Fruit fly (Drosophila melanogaster) whole organism, embryonic: Measurements from ENCODE around the gene aph-1.

Experiments
- Atf-2 ChIP-seq: fragments of 200-800 bp; sonication (Bioruptor generic); optimal IDR thresholded peaks from 2 replicates; lab custom pipeline; 2016; ENCODE audit warnings: missing biosample characterization, missing genetic modification characterization
- Bdp1 ChIP-seq: fragments of 200-800 bp; sonication (Bioruptor generic); optimal IDR thresholded peaks from 3 replicates; lab custom pipeline; 2016; ENCODE audit warnings: missing biosample characterization, missing genetic modification characterization
- CG10147 ChIP-seq: fragments of 200-800 bp; sonication (Bioruptor generic); optimal IDR thresholded peaks from 2 replicates; lab custom pipeline; 2019; ENCODE audit warnings: missing biosample characterization, mild to moderate bottlenecking, missing genetic modification characterization, moderate library complexity
- CG10267 ChIP-seq: fragments of 200-800 bp; sonication (Bioruptor generic); optimal IDR thresholded peaks from 2 replicates; lab custom pipeline; 2018; ENCODE audit warnings: missing biosample characterization, mild to moderate bottlenecking, missing genetic modification characterization, moderate library complexity
- CG10366 ChIP-seq: fragments of 200-800 bp; sonication (Bioruptor generic); IDR thresholded peaks from 2 replicates; pipeline ENCODE4 v1.3.6; 2022; ENCODE audit warnings: missing biosample characterization, missing genetic modification characterization
- CG12744 ChIP-seq: fragments of 200-800 bp; sonication (Bioruptor generic); optimal IDR thresholded peaks from 2 replicates; lab custom pipeline; 2016; ENCODE audit warnings: missing biosample characterization, missing genetic modification characterization
- CG12942 ChIP-seq: fragments of 200-800 bp; sonication (Bioruptor generic); optimal IDR thresholded peaks from 3 replicates; lab custom pipeline; 2016; ENCODE audit warnings: missing biosample characterization, missing genetic modification characterization
- CG14014 ChIP-seq: fragments of 200-800 bp; sonication (Bioruptor generic); IDR thresholded peaks from 2 replicates; pipeline ENCODE4 v1.3.6; 2022; ENCODE audit warnings: missing biosample characterization, missing genetic modification characterization
- CG16779 ChIP-seq: fragments of 200-800 bp; sonication (Bioruptor generic); IDR thresholded peaks from 2 replicates; pipeline ENCODE4 v1.3.6; 2022; ENCODE audit warnings: missing biosample characterization, missing genetic modification characterization
- CG17359 ChIP-seq: fragments of 200-800 bp; sonication (Bioruptor generic); optimal IDR thresholded peaks from 3 replicates; lab custom pipeline; 2018; ENCODE audit warnings: missing biosample characterization, mild to moderate bottlenecking, missing genetic modification characterization, moderate library complexity
- CG18599 ChIP-seq: fragments of 200-800 bp; sonication (Bioruptor generic); optimal IDR thresholded peaks from 3 replicates; lab custom pipeline; 2017; ENCODE audit warnings: missing biosample characterization, missing genetic modification characterization, mild to moderate bottlenecking, moderate library complexity, missing genetic modification reagents
- CG33213 ChIP-seq: fragments of 200-800 bp; sonication (Bioruptor generic); optimal IDR thresholded peaks from 3 replicates; lab custom pipeline; 2016; ENCODE audit warnings: missing biosample characterization, missing genetic modification characterization
- CG3995 ChIP-seq: fragments of 200-800 bp; sonication (Bioruptor generic); optimal IDR thresholded peaks from 3 replicates; lab custom pipeline; 2016; ENCODE audit warnings: missing biosample characterization, missing genetic modification characterization
- CG5180 ChIP-seq: fragments of 200-800 bp; sonication (Bioruptor generic); optimal IDR thresholded peaks from 3 replicates; lab custom pipeline; 2017; ENCODE audit warnings: missing biosample characterization, missing genetic modification characterization, mild to moderate bottlenecking, moderate library complexity, missing genetic modification reagents
- CG7372 ChIP-seq: fragments of 200-800 bp; sonication (Bioruptor generic); IDR thresholded peaks from 2 replicates; pipeline ENCODE4 v1.3.6; 2022; ENCODE audit warnings: missing biosample characterization, missing genetic modification characterization
- CG7928 ChIP-seq: fragments of 200-800 bp; sonication (Bioruptor generic); optimal IDR thresholded peaks from 2 replicates; lab custom pipeline; 2017; ENCODE audit warnings: missing biosample characterization, mild to moderate bottlenecking, missing genetic modification characterization
- CG8924 ChIP-seq: fragments of 200-800 bp; optimal IDR thresholded peaks from 3 replicates; lab custom pipeline; 2019; ENCODE audit warnings: missing biosample characterization, mild to moderate bottlenecking, missing genetic modification characterization, moderate library complexity
- CTCF ChIP-seq: fragments of 200-800 bp; sonication (Bioruptor generic); optimal IDR thresholded peaks from 2 replicates; lab custom pipeline; 2017; ENCODE audit warnings: missing biosample characterization, mild to moderate bottlenecking, missing genetic modification characterization, moderate library complexity
- D ChIP-seq, 2 experiments: fragments of 200-800 bp in 1 of 2; fragments of >200 bp in 1 of 2; sonication (Bioruptor generic) in 1 of 2; optimal IDR thresholded peaks; 2 replicates in 1 of 2; 3 replicates in 1 of 2; lab custom pipeline; 2017; ENCODE audit warnings: mild to moderate bottlenecking in 1 of 2, missing biosample characterization in 1 of 2, missing genetic modification characterization in 1 of 2, missing genetic modification reagents in 1 of 2
- D19B ChIP-seq: fragments of 200-800 bp; sonication (Bioruptor generic); optimal IDR thresholded peaks from 2 replicates; lab custom pipeline; 2017; ENCODE audit warnings: missing biosample characterization, mild to moderate bottlenecking, missing genetic modification characterization
- Dbx ChIP-seq: fragments of 200-800 bp; sonication (Bioruptor generic); IDR thresholded peaks from 3 replicates; pipeline ENCODE4 v1.3.6; 2022; ENCODE audit warnings: missing biosample characterization, missing genetic modification characterization
- Hand ChIP-seq: fragments of 200-800 bp; sonication (Bioruptor generic); optimal IDR thresholded peaks from 2 replicates; lab custom pipeline; 2017; ENCODE audit warnings: mild to moderate bottlenecking, missing biosample characterization, missing genetic modification reagents, missing genetic modification characterization
- Hr78 ChIP-seq, 2 experiments: fragments of 200-800 bp in 1 of 2; fragments of >200 bp in 1 of 2; sonication (Bioruptor generic) in 1 of 2; optimal IDR thresholded peaks; 2 replicates each; lab custom pipeline; 2017 to 2019; ENCODE audit warnings: missing biosample characterization in 2 of 2, missing genetic modification characterization in 2 of 2, mild to moderate bottlenecking in 1 of 2, moderate library complexity in 1 of 2
- MBD-R2 ChIP-seq: fragments of 200-800 bp; sonication (Bioruptor generic); IDR thresholded peaks from 2 replicates; pipeline ENCODE4 v1.3.6; 2022; ENCODE audit warnings: missing biosample characterization, missing genetic modification characterization
- NK7.1 ChIP-seq: fragments of 200-800 bp; sonication (Bioruptor generic); optimal IDR thresholded peaks from 3 replicates; lab custom pipeline; 2016; ENCODE audit warnings: missing biosample characterization, missing genetic modification characterization
- Rfx ChIP-seq: fragments of 200-800 bp; sonication (Bioruptor generic); IDR thresholded peaks from 2 replicates; pipeline ENCODE4 v1.3.6; 2022; ENCODE audit warnings: missing biosample characterization, missing genetic modification characterization
- Xrp1 ChIP-seq: fragments of 200-800 bp; sonication (Bioruptor generic); IDR thresholded peaks from 2 replicates; pipeline ENCODE4 v1.3.6; 2022; ENCODE audit warnings: missing biosample characterization, missing genetic modification characterization
- al ChIP-seq: fragments of 200-800 bp; sonication (Bioruptor generic); IDR thresholded peaks from 2 replicates; pipeline ENCODE4 v1.3.6; 2022; ENCODE audit warnings: missing biosample characterization, missing genetic modification characterization
- bsh ChIP-seq, 2 experiments: fragments of 200-800 bp; sonication (Bioruptor generic); optimal IDR thresholded peaks; 2 replicates each; lab custom pipeline; 2017 to 2018; ENCODE audit warnings: mild to moderate bottlenecking in 2 of 2, missing biosample characterization in 2 of 2, missing genetic modification characterization in 2 of 2, moderate library complexity in 1 of 2
- crol ChIP-seq: fragments of 200-800 bp; sonication (Bioruptor generic); IDR thresholded peaks from 2 replicates; pipeline ENCODE4 v1.3.6; 2022; ENCODE audit warnings: missing biosample characterization, missing genetic modification characterization
- cwo ChIP-seq: fragments of 200-800 bp; sonication (Bioruptor generic); optimal IDR thresholded peaks from 3 replicates; lab custom pipeline; 2017; ENCODE audit warnings: missing biosample characterization, missing genetic modification characterization, mild to moderate bottlenecking, moderate library complexity, missing genetic modification reagents
- da ChIP-seq: fragments of 200-800 bp; sonication (Bioruptor generic); optimal IDR thresholded peaks from 2 replicates; lab custom pipeline; 2016; ENCODE audit warnings: missing biosample characterization, missing genetic modification characterization
- eve ChIP-seq, 2 experiments: fragments of >200 bp; optimal IDR thresholded peaks; 2 replicates each; lab custom pipeline; 2017; ENCODE audit warnings: missing biosample characterization in 2 of 2, missing genetic modification characterization in 2 of 2
- fd64A ChIP-seq: fragments of 200-800 bp; sonication (Bioruptor generic); optimal IDR thresholded peaks from 3 replicates; lab custom pipeline; 2018; ENCODE audit warnings: missing biosample characterization, mild to moderate bottlenecking, missing genetic modification characterization
- lab ChIP-seq: fragments of 200-800 bp; sonication (Bioruptor generic); optimal IDR thresholded peaks from 3 replicates; lab custom pipeline; 2017; ENCODE audit warnings: missing biosample characterization, missing genetic modification characterization, mild to moderate bottlenecking, moderate library complexity, missing genetic modification reagents
- lmd ChIP-seq: fragments of 200-800 bp; sonication (Bioruptor generic); IDR thresholded peaks from 2 replicates; pipeline ENCODE4 v1.3.6; 2022; ENCODE audit warnings: missing biosample characterization, missing genetic modification characterization
- luna ChIP-seq: fragments of 200-800 bp; sonication (Bioruptor generic); optimal IDR thresholded peaks from 2 replicates; lab custom pipeline; 2016; ENCODE audit warnings: missing biosample characterization, missing genetic modification characterization
- nom ChIP-seq: fragments of 200-800 bp; sonication (Bioruptor generic); optimal IDR thresholded peaks from 2 replicates; lab custom pipeline; 2017; ENCODE audit warnings: missing biosample characterization, missing genetic modification characterization, mild to moderate bottlenecking, moderate library complexity, missing genetic modification reagents
- pb ChIP-seq: fragments of 200-800 bp; sonication (Bioruptor generic); optimal IDR thresholded peaks from 3 replicates; lab custom pipeline; 2016; ENCODE audit warnings: missing biosample characterization, missing genetic modification characterization
- pita ChIP-seq: fragments of 200-800 bp; sonication (Bioruptor generic); optimal IDR thresholded peaks from 2 replicates; lab custom pipeline; 2017; ENCODE audit warnings: missing biosample characterization, mild to moderate bottlenecking, missing genetic modification characterization
- run ChIP-seq: fragments of 200-800 bp; sonication (Bioruptor generic); optimal IDR thresholded peaks from 3 replicates; lab custom pipeline; 2018; ENCODE audit warnings: missing biosample characterization, mild to moderate bottlenecking, missing genetic modification characterization
- schlank ChIP-seq: fragments of 200-800 bp; sonication (Bioruptor generic); optimal IDR thresholded peaks from 2 replicates; lab custom pipeline; 2018; ENCODE audit warnings: missing biosample characterization, mild to moderate bottlenecking, missing genetic modification characterization
- sens ChIP-seq: fragments of 200-800 bp; sonication (Bioruptor generic); peaks from one replicate; lab custom pipeline; 2016; ENCODE audit warnings: missing biosample characterization, missing genetic modification characterization
- shn ChIP-seq: fragments of 200-800 bp; sonication (Bioruptor generic); optimal IDR thresholded peaks from 3 replicates; lab custom pipeline; 2016; ENCODE audit warnings: missing biosample characterization, missing genetic modification characterization
- zf30C ChIP-seq: fragments of 200-800 bp; sonication (Bioruptor generic); optimal IDR thresholded peaks from 3 replicates; lab custom pipeline; 2018; ENCODE audit warnings: missing biosample characterization, mild to moderate bottlenecking, missing genetic modification characterization
- zfh1 ChIP-seq: fragments of 200-800 bp; sonication (Bioruptor generic); IDR thresholded peaks from 3 replicates; pipeline ENCODE4 v1.3.6; 2022; ENCODE audit warnings: missing biosample characterization, missing genetic modification characterization
- zfh2 ChIP-seq: fragments of 200-800 bp; sonication (Bioruptor generic); optimal IDR thresholded peaks from 2 replicates; lab custom pipeline; 2016; ENCODE audit warnings: missing biosample characterization, missing genetic modification characterization

The aph-1 gene

dm6 chr2L:2732139-2732830 is 33.7 kb upstream of the aph-1 start:
- TF ChIP-seq Rfx (GFP tag; lab: Robert Waterston, UW) (no peak), eve (GFP tag; optimal IDR thresholded peaks at IDR 0.05; lab: Kevin White, UChicago) (peak in 1 of 2 experiments; percentile 65), CG17359 (tag; lab: Kevin White, UChicago) (no peak), CTCF (GFP tag; lab: Kevin White, UChicago) (peak; percentile 71)

- TF ChIP-seq NK7.1 (GFP tag; lab: Kevin White, UChicago) (peak; percentile 12), CG33213 (no peak), fd64A (no peak), CG16779 (GFP tag; lab: Robert Waterston, UW) (no peak), run (tag; lab: Kevin White, UChicago) (no peak), MBD-R2 (GFP tag; lab: Robert Waterston, UW) (no peak; the same call in 1 of the 2 replicates), Hand (peak; percentile 46), al (GFP tag; lab: Robert Waterston, UW) (peak; percentile 67), CG7372 (GFP tag; lab: Robert Waterston, UW) (peak; percentile 14; the same call in 1 of the 2 replicates), CG3995 (GFP tag; lab: Kevin White, UChicago) (peak; percentile 16), Atf-2 (peak; percentile 19), da (GFP tag; lab: Kevin White, UChicago) (no peak), bsh (GFP tag; optimal IDR thresholded peaks at IDR 0.05; lab: Kevin White, UChicago) (peak; percentile 12 to 74), crol (GFP tag; lab: Robert Waterston, UW) (peak; percentile 39), Bdp1 (GFP tag; lab: Kevin White, UChicago) (peak; percentile 2), luna (no peak), CG12942 (GFP tag; lab: Kevin White, UChicago) (no peak), lmd (peak; percentile 55), nom (peak; percentile 77), cwo (GFP tag; lab: Kevin White, UChicago) (peak; percentile 54), CG12744 (peak; percentile 23), shn (peak; percentile 1), CG8924 (tag; lab: Kevin White, UChicago) (peak; percentile 23), zf30C (GFP tag; lab: Kevin White, UChicago) (no peak), schlank (peak; percentile 29), CG10267 (tag; lab: Kevin White, UChicago) (peak; percentile 1), pita (GFP tag; lab: Kevin White, UChicago) (no peak), pb (no peak), sens (GFP tag; lab: Kevin White, UChicago) (peak; percentile 88), Xrp1 (GFP tag; lab: Robert Waterston, UW) (no peak), CG18599 (GFP tag; lab: Kevin White, UChicago) (peak; percentile 76), D19B (GFP tag; lab: Kevin White, UChicago) (peak; percentile 38), zfh1 (GFP tag; lab: Robert Waterston, UW) (peak; percentile 40; the same call in 1 of the 3 replicates), CG10147 (GFP tag; lab: Kevin White, UChicago) (peak; percentile 56), zfh2 (GFP tag; lab: Kevin White, UChicago) (peak; percentile 74), Dbx (peak; percentile 70), Hr78 (GFP tag; optimal IDR thresholded peaks at IDR 0.05; lab: Kevin White, UChicago) (no peak), CG7928 (GFP tag; lab: Kevin White, UChicago) (peak; percentile 37), CG14014 (GFP tag; lab: Robert Waterston, UW) (peak; percentile 35; the same call in 1 of the 2 replicates), lab (peak; percentile 74), D (optimal IDR thresholded peaks at IDR 0.05; lab: Kevin White, UChicago) (no peak), D (GFP tag; optimal IDR thresholded peaks at IDR 0.05; lab: Kevin White, UChicago) (no peak), CG5180 (GFP tag; lab: Kevin White, UChicago) (no peak), CG10366 (GFP tag; lab: Robert Waterston, UW) (peak; percentile 34; the same call in 1 of the 2 replicates)
Measured at dm6 chr2L:2734215-2734614, 31.8 kb upstream of the aph-1 start.
